Worm (Caenorhabditis elegans): ENCODE data around the gene emc-6.

- TF ChIP-seq zag-1 (tag; optimal IDR thresholded peaks at IDR 0.05) (no peak), ama-1 (optimal IDR thresholded peaks at IDR 0.05) (no peak), nhr-6 (tag; optimal IDR thresholded peaks at IDR 0.05) (no peak), ztf-1 (GFP tag; conservative IDR thresholded peaks at IDR 0.05) (no peak), lin-11 (tag; optimal IDR thresholded peaks at IDR 0.05) (no peak), nhr-10 (tag; optimal IDR thresholded peaks at IDR 0.05) (no peak), lin-39 (tag; optimal IDR thresholded peaks at IDR 0.05) (no peak)
These were observed 14.0 kb upstream of the emc-6 start for ce11 chrIV:7723555-7723954.
